Fruit fly (Drosophila melanogaster) whole organism, embryonic: ENCODE data around the gene CG43867.

Experiments
- Abd-B ChIP-seq: fragments of 200-800 bp; sonication (Bioruptor generic); optimal IDR thresholded peaks from 2 replicates; lab custom pipeline; 2018; ENCODE audit warnings: missing biosample characterization, mild to moderate bottlenecking, missing genetic modification characterization, moderate library complexity
- Antp ChIP-seq: fragments of 200-800 bp; sonication (Bioruptor generic); optimal IDR thresholded peaks from 3 replicates; lab custom pipeline; 2016; ENCODE audit warnings: missing biosample characterization, missing genetic modification characterization
- CG11504 ChIP-seq: fragments of 200-800 bp; sonication (Bioruptor generic); optimal IDR thresholded peaks from 3 replicates; lab custom pipeline; 2019; ENCODE audit warnings: missing biosample characterization, mild to moderate bottlenecking, missing genetic modification characterization, moderate library complexity
- CG11560 ChIP-seq: fragments of 200-800 bp; sonication (Bioruptor generic); IDR thresholded peaks from 3 replicates; pipeline ENCODE4 v1.3.6; 2022; ENCODE audit warnings: missing biosample characterization, missing genetic modification characterization
- CG12071 ChIP-seq: fragments of 200-800 bp; sonication (Bioruptor generic); optimal IDR thresholded peaks from 3 replicates; lab custom pipeline; 2018; ENCODE audit warnings: missing biosample characterization, mild to moderate bottlenecking, missing genetic modification characterization
- CG14710 ChIP-seq: fragments of 200-800 bp; sonication (Bioruptor generic); optimal IDR thresholded peaks from 3 replicates; lab custom pipeline; 2019; ENCODE audit warnings: missing biosample characterization, mild to moderate bottlenecking, missing genetic modification characterization, moderate library complexity
- CG1529 ChIP-seq: fragments of 200-800 bp; sonication (Bioruptor generic); optimal IDR thresholded peaks from 3 replicates; lab custom pipeline; 2018; ENCODE audit warnings: missing biosample characterization, missing genetic modification characterization
- CG15514 ChIP-seq: fragments of 200-800 bp; sonication (Bioruptor generic); optimal IDR thresholded peaks from 3 replicates; lab custom pipeline; 2017; ENCODE audit warnings: missing biosample characterization, missing genetic modification characterization, mild to moderate bottlenecking, moderate library complexity, missing genetic modification reagents
- CG17186 ChIP-seq: fragments of 200-800 bp; sonication (Bioruptor generic); optimal IDR thresholded peaks from 3 replicates; lab custom pipeline; 2017; ENCODE audit warnings: missing biosample characterization, missing genetic modification reagents, missing genetic modification characterization
- CG17359 ChIP-seq: fragments of 200-800 bp; sonication (Bioruptor generic); optimal IDR thresholded peaks from 3 replicates; lab custom pipeline; 2018; ENCODE audit warnings: missing biosample characterization, mild to moderate bottlenecking, missing genetic modification characterization, moderate library complexity
- CG2116 ChIP-seq: fragments of 200-800 bp; sonication (Bioruptor generic); optimal IDR thresholded peaks from 3 replicates; lab custom pipeline; 2018; ENCODE audit warnings: missing biosample characterization, mild to moderate bottlenecking, missing genetic modification characterization
- CG30431 ChIP-seq: fragments of 200-800 bp; sonication (Bioruptor generic); optimal IDR thresholded peaks from 2 replicates; lab custom pipeline; 2017; ENCODE audit warnings: missing biosample characterization, missing genetic modification characterization
- CG4730 ChIP-seq: fragments of 200-800 bp; sonication (Bioruptor generic); IDR thresholded peaks from 2 replicates; pipeline ENCODE4 v1.3.6; 2022; ENCODE audit warnings: missing biosample characterization, missing genetic modification characterization
- CG7963 ChIP-seq: fragments of 200-800 bp; sonication (Bioruptor generic); IDR thresholded peaks from 3 replicates; pipeline ENCODE4 v1.3.6; 2022; ENCODE audit warnings: missing biosample characterization, missing genetic modification characterization; ENCODE audit not compliant: partially characterized antibody
- CG8359 ChIP-seq: fragments of 200-800 bp; sonication (Bioruptor generic); optimal IDR thresholded peaks from 2 replicates; lab custom pipeline; 2017; ENCODE audit warnings: missing biosample characterization, mild to moderate bottlenecking, missing genetic modification characterization, borderline replicate concordance
- CG8388 ChIP-seq: fragments of 200-800 bp; sonication (Bioruptor generic); optimal IDR thresholded peaks from 2 replicates; lab custom pipeline; 2019; ENCODE audit warnings: missing biosample characterization, mild to moderate bottlenecking, missing genetic modification characterization, moderate library complexity
- Dek ChIP-seq: fragments of 200-800 bp; sonication (Bioruptor generic); optimal IDR thresholded peaks from 3 replicates; lab custom pipeline; 2019; ENCODE audit warnings: missing biosample characterization, mild to moderate bottlenecking, missing genetic modification characterization, moderate library complexity
- Dref ChIP-seq: fragments of 200-800 bp; sonication (Bioruptor generic); IDR thresholded peaks from 2 replicates; pipeline ENCODE4 v1.3.6; 2022; ENCODE audit warnings: missing biosample characterization, missing genetic modification characterization
- Fer3 ChIP-seq: fragments of 200-800 bp; sonication (Bioruptor generic); optimal IDR thresholded peaks from 2 replicates; lab custom pipeline; 2018; ENCODE audit warnings: missing biosample characterization, mild to moderate bottlenecking, missing genetic modification characterization, moderate library complexity
- Hr3 ChIP-seq: fragments of 200-800 bp; sonication (Bioruptor generic); optimal IDR thresholded peaks from 3 replicates; lab custom pipeline; 2016; ENCODE audit warnings: missing biosample characterization, missing genetic modification characterization
- Hr78 ChIP-seq, 2 experiments: fragments of 200-800 bp in 1 of 2; fragments of >200 bp in 1 of 2; sonication (Bioruptor generic) in 1 of 2; optimal IDR thresholded peaks; 2 replicates each; lab custom pipeline; 2017 to 2019; ENCODE audit warnings: missing biosample characterization in 2 of 2, missing genetic modification characterization in 2 of 2, mild to moderate bottlenecking in 1 of 2, moderate library complexity in 1 of 2
- MBD-R2 ChIP-seq: fragments of 200-800 bp; sonication (Bioruptor generic); IDR thresholded peaks from 2 replicates; pipeline ENCODE4 v1.3.6; 2022; ENCODE audit warnings: missing biosample characterization, missing genetic modification characterization
- Myb ChIP-seq: fragments of 200-800 bp; sonication (Bioruptor generic); optimal IDR thresholded peaks from 2 replicates; lab custom pipeline; 2016; ENCODE audit warnings: missing biosample characterization, missing genetic modification characterization
- Neu2 ChIP-seq: fragments of 200-800 bp; sonication (Bioruptor generic); optimal IDR thresholded peaks from 3 replicates; lab custom pipeline; 2016; ENCODE audit warnings: missing biosample characterization, missing genetic modification characterization, borderline replicate concordance
- Rx ChIP-seq: fragments of 200-800 bp; sonication (Bioruptor generic); IDR thresholded peaks from 2 replicates; pipeline ENCODE4 v1.3.6; 2022; ENCODE audit warnings: missing biosample characterization, missing genetic modification characterization
- Six4 ChIP-seq: fragments of 200-800 bp; sonication (Bioruptor generic); optimal IDR thresholded peaks from 2 replicates; lab custom pipeline; 2016; ENCODE audit warnings: missing biosample characterization, missing genetic modification characterization
- ash1 ChIP-seq: fragments of 200-800 bp; sonication (Bioruptor generic); optimal IDR thresholded peaks from 2 replicates; lab custom pipeline; 2018; ENCODE audit warnings: missing biosample characterization, mild to moderate bottlenecking, missing genetic modification characterization
- br ChIP-seq: fragments of >200 bp; optimal IDR thresholded peaks from 2 replicates; lab custom pipeline; 2017
- chm ChIP-seq: fragments of 200-800 bp; sonication (Bioruptor generic); IDR thresholded peaks from 2 replicates; pipeline ENCODE4 v1.3.6; 2022; ENCODE audit warnings: missing biosample characterization, missing genetic modification characterization
- ci ChIP-seq: fragments of 200-800 bp; sonication (Bioruptor generic); IDR thresholded peaks from 3 replicates; pipeline ENCODE4 v1.3.6; 2022; ENCODE audit warnings: missing biosample characterization, missing genetic modification characterization
- crc ChIP-seq: fragments of 200-800 bp; sonication (Bioruptor generic); optimal IDR thresholded peaks from 2 replicates; lab custom pipeline; 2016; ENCODE audit warnings: missing biosample characterization, missing genetic modification characterization
- danr ChIP-seq: fragments of 200-800 bp; sonication (Bioruptor generic); IDR thresholded peaks from 2 replicates; pipeline ENCODE4 v1.3.6; 2022; ENCODE audit warnings: missing biosample characterization, missing genetic modification characterization
- ems ChIP-seq: fragments of 200-800 bp; sonication (Bioruptor generic); optimal IDR thresholded peaks from 3 replicates; lab custom pipeline; 2016; ENCODE audit warnings: missing biosample characterization, missing genetic modification characterization
- eve ChIP-seq, 2 experiments: fragments of >200 bp; optimal IDR thresholded peaks; 2 replicates each; lab custom pipeline; 2017; ENCODE audit warnings: missing biosample characterization in 2 of 2, missing genetic modification characterization in 2 of 2
- fd3F ChIP-seq: fragments of 200-800 bp; sonication (Bioruptor generic); optimal IDR thresholded peaks from 2 replicates; lab custom pipeline; 2018; ENCODE audit warnings: missing biosample characterization, mild to moderate bottlenecking, missing genetic modification characterization, moderate library complexity
- gcm ChIP-seq: fragments of 200-800 bp; sonication (Bioruptor generic); optimal IDR thresholded peaks from 2 replicates; lab custom pipeline; 2019; ENCODE audit warnings: missing biosample characterization, mild to moderate bottlenecking, missing genetic modification characterization, moderate library complexity
- jigr1 ChIP-seq: fragments of 200-800 bp; sonication (Bioruptor generic); IDR thresholded peaks from 3 replicates; pipeline ENCODE4 v1.3.6; 2022; ENCODE audit warnings: missing biosample characterization, missing genetic modification characterization
- knrl ChIP-seq: fragments of 200-800 bp; sonication (Bioruptor generic); IDR thresholded peaks from 3 replicates; pipeline ENCODE4 v1.3.6; 2022; ENCODE audit warnings: missing biosample characterization, missing genetic modification characterization; ENCODE audit not compliant: partially characterized antibody
- lilli ChIP-seq: fragments of 200-800 bp; sonication (Bioruptor generic); optimal IDR thresholded peaks from 3 replicates; lab custom pipeline; 2016; ENCODE audit warnings: missing biosample characterization, missing genetic modification characterization
- lmd ChIP-seq: fragments of 200-800 bp; sonication (Bioruptor generic); IDR thresholded peaks from 2 replicates; pipeline ENCODE4 v1.3.6; 2022; ENCODE audit warnings: missing biosample characterization, missing genetic modification characterization
- mam ChIP-seq: fragments of 200-800 bp; sonication (Bioruptor generic); optimal IDR thresholded peaks from 3 replicates; lab custom pipeline; 2016; ENCODE audit warnings: missing biosample characterization, missing genetic modification characterization
- nau ChIP-seq: fragments of 200-800 bp; sonication (Bioruptor generic); optimal IDR thresholded peaks from 3 replicates; lab custom pipeline; 2017; ENCODE audit warnings: missing biosample characterization, mild to moderate bottlenecking, missing genetic modification characterization, missing genetic modification reagents
- oc ChIP-seq: fragments of 200-800 bp; sonication (Bioruptor generic); optimal IDR thresholded peaks from 2 replicates; lab custom pipeline; 2018; ENCODE audit warnings: missing biosample characterization, mild to moderate bottlenecking, missing genetic modification characterization, moderate library complexity
- peb ChIP-seq: fragments of 200-800 bp; sonication (Bioruptor generic); IDR thresholded peaks from 2 replicates; pipeline ENCODE4 v1.3.6; 2022; ENCODE audit warnings: missing biosample characterization, missing genetic modification characterization
- pum ChIP-seq: fragments of 200-800 bp; sonication (Bioruptor generic); optimal IDR thresholded peaks from 2 replicates; lab custom pipeline; 2016; ENCODE audit warnings: missing biosample characterization, missing genetic modification characterization
- row ChIP-seq: fragments of 200-800 bp; sonication (Bioruptor generic); IDR thresholded peaks from 3 replicates; pipeline ENCODE4 v1.3.6; 2022; ENCODE audit warnings: missing biosample characterization, missing genetic modification characterization
- sima ChIP-seq: fragments of 200-800 bp; sonication (Bioruptor generic); optimal IDR thresholded peaks from 2 replicates; lab custom pipeline; 2016; ENCODE audit warnings: missing biosample characterization, missing genetic modification characterization
- sisA ChIP-seq: fragments of 200-800 bp; sonication (Bioruptor generic); IDR thresholded peaks from 2 replicates; pipeline ENCODE4 v1.3.6; 2022; ENCODE audit warnings: missing biosample characterization, missing genetic modification characterization
- so ChIP-seq: fragments of 200-800 bp; sonication (Bioruptor generic); IDR thresholded peaks from 3 replicates; pipeline ENCODE4 v1.3.6; 2022; ENCODE audit warnings: missing biosample characterization, missing genetic modification characterization
- ssp ChIP-seq: fragments of 200-800 bp; sonication (Bioruptor generic); IDR thresholded peaks from 2 replicates; pipeline ENCODE4 v1.3.6; 2022; ENCODE audit warnings: missing biosample characterization, missing genetic modification characterization

CG43867 gene

dm6 chrX:955873-956272 lies 28.1 kb upstream of the CG43867 start (continued):
- TF ChIP-seq sima (GFP tag; lab: Kevin White, UChicago) (no peak), MBD-R2 (GFP tag; lab: Robert Waterston, UW) (peak; percentile 20; the same call in 1 of the 2 replicates), CG8388 (peak; percentile 41), CG17186 (GFP tag; lab: Kevin White, UChicago) (no peak), CG30431 (GFP tag; lab: Kevin White, UChicago) (peak; percentile 36), ssp (GFP tag; lab: Robert Waterston, UW) (peak; percentile 34; the same call in 1 of the 2 replicates), so (GFP tag; lab: Robert Waterston, UW) (0 out of 3 replicates have a peak, but pooled peaks have one; percentile 21), CG4730 (GFP tag; lab: Robert Waterston, UW) (peak; percentile 51; the same call in 1 of the 2 replicates), Antp (GFP tag; lab: Kevin White, UChicago) (peak; percentile 69), pum (GFP tag; lab: Kevin White, UChicago) (peak; percentile 51), eve (GFP tag; optimal IDR thresholded peaks at IDR 0.05; lab: Kevin White, UChicago) (peak in 1 of 2 experiments; percentile 71), CG1529 (GFP tag; lab: Kevin White, UChicago) (peak; percentile 2), br (no peak), Fer3 (peak; percentile 63), ems (GFP tag; lab: Kevin White, UChicago) (peak; percentile 12), Hr78 (GFP tag; optimal IDR thresholded peaks at IDR 0.05; lab: Kevin White, UChicago) (no peak), CG7963 (GFP tag; lab: Robert Waterston, UW) (no peak), crc (GFP tag; lab: Kevin White, UChicago) (peak; percentile 48), nau (GFP tag; lab: Kevin White, UChicago) (peak; percentile 18), jigr1 (no peak), sisA (peak; percentile 75), CG11504 (tag; lab: Kevin White, UChicago) (peak; percentile 76), Abd-B (GFP tag; lab: Kevin White, UChicago) (peak; percentile 38), danr (GFP tag; lab: Robert Waterston, UW) (0 out of 2 replicates have a peak, but pooled peaks have one; percentile 31), chm (GFP tag; lab: Robert Waterston, UW) (peak; percentile 38; the same call in 1 of the 2 replicates), lmd (GFP tag; lab: Robert Waterston, UW) (peak; percentile 73), Six4 (GFP tag; lab: Kevin White, UChicago) (peak; percentile 39), Dref (GFP tag; lab: Robert Waterston, UW) (no peak), Rx (GFP tag; lab: Robert Waterston, UW) (0 out of 2 replicates have a peak, but pooled peaks have one; percentile 36), knrl (GFP tag; lab: Robert Waterston, UW) (no peak), CG17359 (tag; lab: Kevin White, UChicago) (peak; percentile 65), Hr3 (GFP tag; lab: Kevin White, UChicago) (peak; percentile 40), Myb (GFP tag; lab: Kevin White, UChicago) (peak; percentile 42), CG11560 (tag; lab: Robert Waterston, UW) (0 out of 3 replicates have a peak, but pooled peaks have one; percentile 46), peb (GFP tag; lab: Robert Waterston, UW) (peak; percentile 27; the same call in 1 of the 2 replicates), CG14710 (tag; lab: Kevin White, UChicago) (peak; percentile 13), lilli (GFP tag; lab: Kevin White, UChicago) (peak; percentile 62), row (peak; percentile 66), ci (GFP tag; lab: Robert Waterston, UW) (peak; percentile 78; the same call in 2 of the 3 replicates), ash1 (GFP tag; lab: Kevin White, UChicago) (no peak), fd3F (GFP tag; lab: Kevin White, UChicago) (peak; percentile 30), mam (peak; percentile 56), CG15514 (peak; percentile 41), gcm (GFP tag; lab: Kevin White, UChicago) (no peak), Neu2 (no peak), Dek (tag; lab: Kevin White, UChicago) (peak; percentile 46), CG8359 (GFP tag; lab: Kevin White, UChicago) (no peak), oc (peak; percentile 30), CG2116 (GFP tag; lab: Kevin White, UChicago) (no peak), CG12071 (GFP tag; lab: Kevin White, UChicago) (peak; percentile 75)
